Fruit fly (Drosophila melanogaster): ENCODE results near the gene nht.

The nht gene

dm6 chr2L:15364026-15364425 is 45.3 kb upstream of the nht start (continued):
- TF ChIP-seq fkh (GFP tag; optimal IDR thresholded peaks at IDR 0.05) (no peak), Eip78C (GFP tag) (peak; percentile 19), Met (GFP tag; optimal IDR thresholded peaks at IDR 0.05) (peak; percentile 24), fd85E (GFP tag; optimal IDR thresholded peaks at IDR 0.05) (no peak), CG31627 (GFP tag; optimal IDR thresholded peaks at IDR 0.05) (peak; percentile 12), CG9139 (GFP tag; optimal IDR thresholded peaks at IDR 0.05) (no peak), Smox (GFP tag; optimal IDR thresholded peaks at IDR 0.05) (no peak), achi (GFP tag; optimal IDR thresholded peaks at IDR 0.05) (peak; percentile 9), vri (GFP tag; optimal IDR thresholded peaks at IDR 0.05) (peak; percentile 17), Hr39 (GFP tag; optimal IDR thresholded peaks at IDR 0.05) (no peak), cyc (GFP tag; optimal IDR thresholded peaks at IDR 0.05) (no peak), CG34406 (GFP tag; optimal IDR thresholded peaks at IDR 0.05) (no peak), OdsH (GFP tag; optimal IDR thresholded peaks at IDR 0.05) (no peak)

dm6 chr2L:15361527-15361926 is 42.8 kb upstream of the nht start, which contains the start of gene CG15258:
Gene CG15258 (minus strand): TSS chr2L:15361627.
- TF ChIP-seq Ets21C (GFP tag; optimal IDR thresholded peaks at IDR 0.05), result no peak
- TF ChIP-seq svp (GFP tag), result peak; percentile 20

dm6 chr2L:15358516-15358915 is 39.8 kb upstream of the nht start:
- TF ChIP-seq CG6854 (GFP tag; optimal IDR thresholded peaks at IDR 0.05), result no peak
- TF ChIP-seq topi (GFP tag; optimal IDR thresholded peaks at IDR 0.05), result peak; percentile 33
- no peak for TF ChIP-seq CG10631 (GFP tag; optimal IDR thresholded peaks at IDR 0.05)
- no peak for TF ChIP-seq Blimp-1 (GFP tag; optimal IDR thresholded peaks at IDR 0.05)
- TF ChIP-seq CG6163 (GFP tag; IDR thresholded peaks at IDR 0.05), result no peak
- peak; percentile 28 for TF ChIP-seq Smox (GFP tag; optimal IDR thresholded peaks at IDR 0.05)
- TF ChIP-seq CG1621 (tag; optimal IDR thresholded peaks at IDR 0.05), result no peak
- peak; percentile 53 for TF ChIP-seq esn (GFP tag; optimal IDR thresholded peaks at IDR 0.05)
- peak; percentile 44 for TF ChIP-seq Sox102F (GFP tag; optimal IDR thresholded peaks at IDR 0.05)
- no peak for TF ChIP-seq Eip93F (GFP tag; optimal IDR thresholded peaks at IDR 0.05)
- no peak for TF ChIP-seq CG9139 (GFP tag; optimal IDR thresholded peaks at IDR 0.05)
- no peak for TF ChIP-seq CG34406 (GFP tag; optimal IDR thresholded peaks at IDR 0.05)
- TF ChIP-seq CG8119 (GFP tag; IDR thresholded peaks at IDR 0.05), result 0 out of 3 replicates have a peak, but pooled peaks have one; percentile 20
- no peak for TF ChIP-seq dac (GFP tag; optimal IDR thresholded peaks at IDR 0.05)
- peak; percentile 36 for TF ChIP-seq CG31627 (GFP tag; optimal IDR thresholded peaks at IDR 0.05)
- TF ChIP-seq CG6808 (GFP tag; optimal IDR thresholded peaks at IDR 0.05), result no peak
- TF ChIP-seq CG11294 (GFP tag; IDR thresholded peaks at IDR 0.05), result no peak
- no peak for TF ChIP-seq fkh (GFP tag; optimal IDR thresholded peaks at IDR 0.05)
- TF ChIP-seq cyc (GFP tag; optimal IDR thresholded peaks at IDR 0.05), result peak; percentile 12
- no peak for TF ChIP-seq Sox15 (GFP tag; optimal IDR thresholded peaks at IDR 0.05)
- no peak for TF ChIP-seq ss (GFP tag; optimal IDR thresholded peaks at IDR 0.05)
- peak; percentile 24 for TF ChIP-seq OdsH (GFP tag; optimal IDR thresholded peaks at IDR 0.05)
- no peak for TF ChIP-seq fd85E (GFP tag; optimal IDR thresholded peaks at IDR 0.05)
- TF ChIP-seq Ets21C (GFP tag; optimal IDR thresholded peaks at IDR 0.05), result no peak
- no peak for TF ChIP-seq Sox14 (GFP tag; optimal IDR thresholded peaks at IDR 0.05)
- TF ChIP-seq eg (GFP tag; IDR thresholded peaks at IDR 0.05), result no peak
- no peak for TF ChIP-seq CG6276 (GFP tag; optimal IDR thresholded peaks at IDR 0.05)
- peak; percentile 72 for TF ChIP-seq Eip78C (GFP tag)
- TF ChIP-seq CG11902 (GFP tag; optimal IDR thresholded peaks at IDR 0.05), result no peak
- peak; percentile 26; the same call in 1 of the 2 replicates for TF ChIP-seq CG15336 (GFP tag; IDR thresholded peaks at IDR 0.05)
- TF ChIP-seq CG3032 (tag; optimal IDR thresholded peaks at IDR 0.05), result no peak
- no peak for TF ChIP-seq CG4318 (GFP tag; optimal IDR thresholded peaks at IDR 0.05)
- TF ChIP-seq svp (GFP tag), result peak; percentile 70
- peak; percentile 8 for TF ChIP-seq Hr39 (GFP tag; optimal IDR thresholded peaks at IDR 0.05)
- TF ChIP-seq vri (GFP tag; optimal IDR thresholded peaks at IDR 0.05), result no peak
- TF ChIP-seq CG3919 (GFP tag; optimal IDR thresholded peaks at IDR 0.05), result peak; percentile 23
- TF ChIP-seq Met (GFP tag; optimal IDR thresholded peaks at IDR 0.05), result peak; percentile 53
- TF ChIP-seq CG10669 (GFP tag; optimal IDR thresholded peaks at IDR 0.05), result no peak
- TF ChIP-seq Ets96B (tag; optimal IDR thresholded peaks at IDR 0.05), result no peak
- TF ChIP-seq CG7368 (GFP tag; optimal IDR thresholded peaks at IDR 0.05), result no peak
- no peak for TF ChIP-seq pdm3 (GFP tag; optimal IDR thresholded peaks at IDR 0.05)
- no peak for TF ChIP-seq net (GFP tag; optimal IDR thresholded peaks at IDR 0.05)
- TF ChIP-seq CG11762 (GFP tag; optimal IDR thresholded peaks at IDR 0.05; ENCODE audit: insufficient read depth), result no peak
- peak; percentile 5 for TF ChIP-seq CG32006 (GFP tag; optimal IDR thresholded peaks at IDR 0.05)
- TF ChIP-seq Hr38 (GFP tag; optimal IDR thresholded peaks at IDR 0.05), result no peak
